Worm (Caenorhabditis elegans) whole organism, dauer: ENCODE results near the gene K08D9.9.

ENCODE experiments used
- unc-62 ChIP-seq: sonication (generic microtip); optimal IDR thresholded peaks from 2 replicates; lab custom pipeline; 2017; ENCODE audit warnings: missing biosample characterization, missing genetic modification reagents, missing genetic modification characterization

The K08D9.9 gene

DNA sequence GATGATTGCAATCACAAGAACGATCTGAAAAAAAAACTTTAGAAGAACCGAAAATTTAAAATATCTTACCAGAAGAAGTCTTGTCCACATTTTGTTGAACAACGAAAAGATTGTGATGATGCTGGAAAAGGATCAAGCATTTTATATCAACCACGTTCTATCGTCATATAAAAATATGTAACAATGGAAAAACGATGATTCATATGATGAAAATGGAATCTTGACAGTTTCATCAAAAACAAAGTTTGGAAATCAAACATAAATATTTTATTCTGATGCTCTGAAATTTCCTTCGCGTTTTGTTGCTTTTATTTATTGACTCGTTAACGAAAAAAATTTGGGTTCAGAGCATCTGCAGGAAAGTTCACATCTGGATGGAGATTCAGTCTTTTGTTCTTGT, at the start of gene K08D9.9, which contains the start of gene str-16:
TSS of gene K08D9.9 (minus strand) at position 101 of the 400 bp plus-strand sequence.
TSS of gene str-16 (plus strand) at position 266 of the 400 bp plus-strand sequence.
- TF ChIP-seq unc-62 (GFP tag; lab: Kevin White, UChicago): no peak

DNA sequence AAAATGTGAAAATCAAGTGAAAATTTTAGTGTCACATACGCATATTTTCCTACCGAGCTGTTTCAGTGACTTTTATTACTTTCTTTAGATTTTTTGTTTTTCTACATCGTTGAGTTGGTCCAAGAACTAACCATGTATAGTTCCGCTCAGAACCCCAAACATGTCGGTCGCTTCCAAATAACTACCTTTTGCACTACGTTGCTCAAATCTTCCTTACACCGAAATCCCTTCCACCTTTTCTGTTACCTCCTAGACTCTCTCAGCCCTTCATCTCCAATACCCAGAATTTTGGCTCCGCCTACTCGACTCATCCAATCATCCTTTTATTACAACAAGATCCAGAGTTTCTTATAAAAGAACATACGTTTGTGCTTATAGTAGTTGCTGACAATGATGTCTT, 48.1 kb upstream of the K08D9.9 start, which contains the start of gene F35F10.5:
TSS of gene F35F10.5 (plus strand) at position 301 of the 400 bp plus-strand sequence.
- TF ChIP-seq unc-62 (GFP tag; lab: Kevin White, UChicago): no peak

DNA sequence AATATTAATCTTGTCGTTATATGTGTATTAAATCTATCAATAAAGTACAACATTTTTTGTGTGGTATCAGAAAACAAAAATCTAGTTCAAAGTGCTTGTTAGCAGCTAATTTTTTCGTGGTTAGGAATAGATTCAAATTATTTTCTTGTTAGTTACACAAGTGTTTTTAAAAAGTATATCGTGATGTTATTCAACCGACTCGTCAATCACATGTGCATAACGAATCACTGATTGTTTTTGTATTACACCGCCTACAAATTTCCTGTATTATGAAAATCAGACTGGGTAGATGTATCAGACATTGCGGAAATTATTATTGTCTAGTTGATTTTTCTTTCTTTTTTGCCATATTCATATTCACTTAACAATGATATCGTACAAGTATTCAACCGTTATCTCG, 46.4 kb upstream of the K08D9.9 start, which contains the start of gene str-64:
TSS of gene str-64 (plus strand) at position 301 of the 400 bp plus-strand sequence.
- TF ChIP-seq unc-62 (GFP tag; lab: Kevin White, UChicago): no peak

DNA sequence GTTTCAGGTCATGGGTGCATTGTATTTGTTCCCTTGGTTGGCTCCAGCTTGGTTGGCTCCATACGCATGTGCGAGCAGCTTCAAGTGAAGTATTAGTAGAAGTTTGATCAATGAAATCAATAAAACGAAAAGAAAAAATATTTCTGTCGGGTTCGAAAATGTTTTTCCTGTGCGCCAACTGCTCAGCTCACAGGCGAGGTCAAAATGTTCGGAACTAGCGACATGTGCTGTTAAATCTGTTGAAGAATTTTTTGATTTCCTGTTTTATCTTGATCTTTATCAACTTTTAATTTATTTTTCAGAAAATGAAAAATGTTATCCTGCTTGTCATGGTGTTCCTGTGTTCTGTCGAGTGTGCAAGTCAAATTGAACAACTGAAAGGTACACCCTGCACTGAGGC, 45.0 kb upstream of the K08D9.9 start, which contains the start of gene T28A11.25:
TSS of gene T28A11.25 (plus strand) at position 301 of the 400 bp plus-strand sequence.
- TF ChIP-seq unc-62 (GFP tag; lab: Kevin White, UChicago): no peak

DNA sequence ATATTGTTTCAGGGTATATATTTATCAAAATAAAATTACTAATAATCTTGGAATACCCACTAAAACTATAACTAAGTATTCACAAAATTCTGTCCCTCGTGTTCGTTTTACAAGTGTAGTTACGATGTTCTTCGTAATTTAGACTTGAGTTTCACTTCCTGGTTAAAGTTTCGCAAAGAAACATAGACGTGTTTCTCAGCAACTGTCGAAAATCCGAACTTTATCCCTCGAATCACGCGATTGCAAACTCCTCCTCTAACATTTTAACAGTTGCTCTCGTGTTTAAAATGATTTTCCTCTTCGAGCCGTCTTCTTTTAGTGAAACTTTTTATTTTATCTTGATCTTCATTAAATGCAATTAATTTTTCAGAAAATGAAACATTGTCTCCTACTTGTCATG, 43.5 kb upstream of the K08D9.9 start, which contains the start of gene T28A11.2:
TSS of gene T28A11.2 (plus strand) at position 371 of the 400 bp plus-strand sequence.
- TF ChIP-seq unc-62 (GFP tag; lab: Kevin White, UChicago): no peak

DNA sequence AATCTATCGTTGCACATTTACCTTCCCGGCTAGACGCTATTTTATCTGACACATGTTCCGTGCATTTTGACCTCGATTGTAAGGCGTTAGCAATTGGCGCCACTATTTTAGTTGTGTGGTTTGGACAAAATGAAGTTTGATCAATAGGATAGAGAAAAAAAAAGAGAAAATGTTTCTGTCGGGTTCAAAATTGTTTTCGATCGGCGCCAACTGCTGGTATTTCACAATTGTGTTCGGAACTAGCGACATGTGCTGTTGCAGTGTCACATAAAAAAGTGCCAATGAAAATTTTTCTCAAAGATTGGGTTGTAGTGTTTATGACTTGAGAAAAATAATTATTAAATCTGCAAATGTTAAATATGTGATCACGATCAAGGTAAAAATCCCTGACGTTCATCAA, 42.6 kb upstream of the K08D9.9 start:
- no peak for TF ChIP-seq unc-62 (GFP tag; lab: Kevin White, UChicago)

DNA sequence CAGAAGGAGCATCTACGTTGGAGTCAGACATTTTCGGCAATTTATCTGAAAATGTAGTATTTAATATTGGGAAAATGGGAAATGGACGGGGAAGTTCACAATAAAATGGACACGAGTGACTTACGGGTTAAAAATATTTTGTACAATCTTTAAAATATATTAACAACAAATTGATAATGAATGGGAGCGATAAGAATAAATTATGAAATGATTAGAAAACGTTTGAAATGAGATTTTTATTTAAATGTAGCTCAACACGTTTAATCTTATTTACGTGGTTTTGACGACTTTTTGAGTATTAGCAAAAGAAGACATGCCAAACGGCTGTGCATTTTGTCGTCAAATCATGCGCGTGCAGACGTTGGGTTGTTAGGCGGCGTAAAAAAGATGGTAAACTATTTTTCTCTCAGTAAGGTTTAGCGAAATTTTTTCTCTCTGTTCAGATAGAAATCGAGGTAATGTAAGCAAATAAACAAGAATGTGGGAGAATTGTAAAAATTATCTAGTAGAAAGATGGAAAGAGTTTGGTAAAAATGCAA, 41.7 kb upstream of the K08D9.9 start, which contains the start of gene fbxa-64:
TSS of gene fbxa-64 (minus strand) at position 51 of the 539 bp plus-strand sequence.
- no peak for TF ChIP-seq unc-62 (GFP tag; lab: Kevin White, UChicago)

DNA sequence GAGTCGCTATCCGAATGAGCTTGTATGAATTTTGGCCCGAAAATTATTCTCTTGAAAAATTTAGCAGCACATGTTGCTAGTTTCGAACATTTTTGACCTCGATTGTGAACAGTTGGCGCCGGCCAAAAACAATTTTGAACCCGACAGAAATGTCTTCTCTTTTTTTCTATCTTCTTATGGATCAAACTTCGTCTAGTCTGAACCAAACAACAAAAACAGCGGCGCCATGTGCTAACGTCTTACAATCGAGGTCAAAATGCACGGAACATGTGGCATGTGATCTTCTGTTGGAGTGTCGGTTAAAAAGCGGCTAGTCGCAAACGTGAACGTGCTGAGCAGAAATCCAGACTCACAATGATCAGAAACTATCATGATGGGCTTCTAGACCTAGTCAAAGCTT, 39.7 kb upstream of the K08D9.9 start:
- TF ChIP-seq unc-62 (GFP tag; lab: Kevin White, UChicago): no peak

DNA sequence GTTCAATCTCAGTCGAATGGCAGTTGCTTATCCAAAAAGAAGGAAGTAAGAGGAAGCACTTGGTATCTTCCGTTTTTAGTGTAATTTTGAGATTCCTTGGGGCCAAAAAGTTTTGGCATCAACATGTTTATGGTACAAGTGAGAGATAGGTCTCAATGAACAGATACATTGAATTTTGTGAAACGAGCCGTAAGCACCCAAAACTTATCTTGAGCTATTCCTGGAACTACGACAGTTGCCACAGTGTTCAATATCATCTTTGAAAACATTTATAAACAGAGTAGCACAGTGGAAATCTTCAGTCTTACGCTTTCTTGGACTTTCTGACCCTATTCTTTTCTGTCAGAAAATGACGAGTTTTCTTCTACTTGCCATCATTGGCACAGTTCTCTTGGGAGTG, 38.5 kb upstream of the K08D9.9 start, which contains the start of gene T28A11.3:
TSS of gene T28A11.3 (plus strand) at position 301 of the 400 bp plus-strand sequence.
- no peak for TF ChIP-seq unc-62 (GFP tag; lab: Kevin White, UChicago)

DNA sequence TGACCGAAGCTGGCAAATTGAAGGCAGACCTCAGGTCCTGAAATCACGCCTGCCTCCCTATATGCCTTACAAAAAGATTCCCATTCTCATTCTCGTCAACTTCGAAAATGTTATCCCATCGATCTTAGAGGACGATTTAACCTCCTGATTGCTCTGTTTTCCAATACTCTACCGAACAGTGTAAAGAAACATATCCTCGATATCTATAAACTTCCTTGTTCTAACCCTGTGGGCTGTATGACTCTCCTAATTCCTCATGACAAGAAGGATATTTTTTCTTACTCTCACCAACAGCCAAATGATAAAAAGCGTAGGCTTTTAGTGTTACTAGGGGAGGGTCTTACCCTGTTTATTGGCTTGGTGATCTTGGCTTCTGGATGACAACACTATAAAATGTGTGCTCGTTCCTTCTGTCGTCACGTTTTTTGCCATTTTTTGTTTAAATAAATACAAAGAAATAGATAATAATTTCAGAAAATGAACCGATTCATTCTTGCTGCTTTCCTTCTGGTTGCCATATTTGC, 37.1 kb upstream of the K08D9.9 start, which contains the start of gene T28A11.4:
TSS of gene T28A11.4 (plus strand) at position 474 of the 524 bp plus-strand sequence.
- no peak for TF ChIP-seq unc-62 (GFP tag; lab: Kevin White, UChicago)

DNA sequence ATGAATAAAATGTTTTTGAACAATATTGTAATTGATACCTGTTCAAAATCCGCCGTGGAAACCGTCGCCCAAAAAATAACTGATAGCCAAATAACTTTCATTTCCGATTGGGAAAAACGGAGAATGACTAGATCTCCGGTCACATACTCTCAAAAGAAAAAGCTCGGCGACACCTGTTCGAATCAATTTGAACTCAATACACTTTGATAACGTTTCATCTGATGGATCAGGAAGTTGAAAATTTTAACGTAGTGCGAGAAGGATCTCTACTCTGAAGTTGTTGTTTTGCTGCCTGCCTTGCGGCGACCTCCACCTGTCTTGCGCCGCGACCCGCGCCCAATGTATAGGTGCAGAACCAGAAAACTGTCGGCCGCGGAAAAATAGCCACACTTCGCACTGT, 36.6 kb upstream of the K08D9.9 start, which contains the start of gene T28A11.20:
TSS of gene T28A11.20 (minus strand) at position 101 of the 400 bp plus-strand sequence.
- no peak for TF ChIP-seq unc-62 (GFP tag; lab: Kevin White, UChicago)

DNA sequence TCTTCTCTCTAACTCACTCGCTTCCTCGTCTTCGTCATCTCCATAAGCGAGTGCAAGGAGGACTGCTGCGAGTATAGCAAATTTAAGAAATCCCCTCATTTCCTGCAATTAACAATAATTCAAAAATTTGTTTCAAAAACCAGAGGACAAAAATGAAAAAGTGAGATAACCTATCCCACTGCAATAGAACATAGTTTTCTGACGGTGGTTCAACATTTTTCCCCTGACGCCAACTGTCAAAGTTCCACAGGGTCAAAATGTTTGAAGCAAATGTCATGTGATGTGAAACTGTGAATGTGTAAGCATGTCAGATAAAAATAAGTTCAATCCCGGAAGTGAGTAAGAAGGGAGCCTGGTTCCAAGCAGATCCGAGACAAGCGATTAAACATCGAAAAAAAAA, 32.9 kb upstream of the K08D9.9 start, which contains the start of gene T28A11.19:
TSS of gene T28A11.19 (minus strand) at position 108 of the 400 bp plus-strand sequence.
- TF ChIP-seq unc-62 (GFP tag; lab: Kevin White, UChicago): no peak

DNA sequence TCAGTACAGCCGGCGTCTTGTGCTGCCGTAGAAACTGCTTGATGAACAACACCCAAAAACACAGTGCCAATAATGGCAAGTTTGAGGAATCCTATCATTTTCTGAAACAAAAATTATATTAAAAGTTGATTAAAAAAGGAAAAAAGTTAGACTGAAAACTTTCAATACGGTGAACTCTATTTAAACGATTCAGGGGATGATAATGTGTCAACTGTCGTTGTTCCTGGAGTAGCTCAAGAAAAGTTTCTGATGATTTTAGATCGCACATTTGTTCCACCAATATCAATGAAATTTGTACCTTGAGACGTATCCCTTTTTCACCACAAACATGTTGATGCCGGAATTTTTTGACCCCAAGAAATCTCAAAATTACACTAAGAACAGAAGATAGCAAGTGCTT, 31.4 kb upstream of the K08D9.9 start, which contains the start of gene T28A11.18:
TSS of gene T28A11.18 (minus strand) at position 101 of the 400 bp plus-strand sequence.
- no peak for TF ChIP-seq unc-62 (GFP tag; lab: Kevin White, UChicago)

DNA sequence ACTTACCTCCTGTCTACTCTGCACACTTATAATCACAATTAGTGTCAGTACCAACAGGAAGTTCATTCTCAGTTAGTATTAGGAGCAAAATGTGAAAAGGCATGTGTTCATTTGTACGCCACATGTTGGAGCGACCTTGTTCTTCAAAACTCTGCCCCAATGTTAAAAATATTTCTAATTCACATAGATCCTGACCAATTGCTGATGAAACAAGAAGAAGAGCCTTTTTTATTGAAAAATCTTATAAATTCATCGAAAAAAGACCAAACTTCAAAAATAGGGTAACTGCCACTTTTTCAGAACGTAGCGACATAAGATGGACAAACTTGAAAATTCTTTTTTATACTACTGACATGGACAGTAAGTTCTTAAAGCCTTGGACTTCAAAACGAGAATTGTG, 29.7 kb upstream of the K08D9.9 start, which contains the start of gene T28A11.17:
TSS of gene T28A11.17 (minus strand) at position 101 of the 400 bp plus-strand sequence.
- TF ChIP-seq unc-62 (GFP tag; lab: Kevin White, UChicago): no peak

DNA sequence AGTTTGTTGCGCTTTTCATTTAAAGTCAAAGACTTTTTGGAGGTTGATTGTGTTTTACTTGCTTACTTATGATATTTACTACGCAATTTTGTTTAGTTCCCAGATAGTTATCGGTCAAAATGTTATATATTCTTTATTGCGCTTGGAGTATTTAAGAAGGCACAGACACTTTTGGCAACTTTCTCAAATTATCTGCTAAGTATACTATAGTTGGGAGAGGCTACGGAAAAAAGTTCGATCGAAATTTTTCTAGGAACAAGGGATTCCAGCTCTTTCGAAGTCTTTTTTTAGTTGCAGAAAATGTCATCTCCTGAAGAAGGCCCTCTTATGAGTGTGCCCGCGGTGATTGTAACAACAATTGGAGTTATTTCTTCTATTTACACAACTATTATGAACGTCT, 23.6 kb upstream of the K08D9.9 start, which contains the start of gene srbc-5:
TSS of gene srbc-5 (plus strand) at position 301 of the 400 bp plus-strand sequence.
- TF ChIP-seq unc-62 (GFP tag; lab: Kevin White, UChicago): no peak

DNA sequence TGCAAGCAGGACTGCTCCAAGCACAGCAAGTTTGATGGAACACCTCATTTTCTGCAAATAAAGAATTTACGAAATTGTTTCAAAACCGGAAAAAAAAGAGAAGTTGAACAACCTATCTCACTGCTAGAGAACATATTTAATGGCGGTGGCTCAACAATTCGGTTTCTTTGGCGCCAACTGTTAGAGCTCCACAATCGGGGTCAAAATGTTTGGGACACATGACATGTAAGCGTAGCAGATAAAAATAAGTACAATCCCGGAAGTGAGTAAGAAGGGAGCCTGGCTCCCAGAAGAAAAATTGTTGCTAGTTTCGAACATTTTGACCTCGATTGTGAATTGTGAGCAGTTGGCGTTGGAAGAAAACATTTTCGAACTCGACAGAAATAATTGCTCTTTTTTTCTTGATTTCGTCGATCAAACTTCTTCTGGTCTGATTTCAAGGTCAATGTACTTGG, 22.7 kb upstream of the K08D9.9 start, which contains the start of gene T28A11.16:
TSS of gene T28A11.16 (minus strand) at position 51 of the 455 bp plus-strand sequence.
- no peak for TF ChIP-seq unc-62 (GFP tag; lab: Kevin White, UChicago)
